Fruit fly (Drosophila melanogaster): ENCODE results near the gene jigr1.
A peak's percentile ranks its signal among the peaks of the same experiment; 100 is the strongest.

The jigr1 gene

dm6 chr3R:25661531-25662193, 24.0 kb downstream of the jigr1 start, which contains the start of gene RASSF8 (continued):
- TF ChIP-seq chn (GFP tag; optimal IDR thresholded peaks at IDR 0.05) (peak; percentile 38), CG6175 (GFP tag; IDR thresholded peaks at IDR 0.05) (no peak), Abd-B (GFP tag; optimal IDR thresholded peaks at IDR 0.05) (no peak), dmrt11E (tag; optimal IDR thresholded peaks at IDR 0.05) (no peak), CkIIα-i1 (GFP tag; IDR thresholded peaks at IDR 0.05) (no peak), pum (GFP tag; optimal IDR thresholded peaks at IDR 0.05) (no peak), oc (tag; optimal IDR thresholded peaks at IDR 0.05) (no peak), Atf3 (GFP tag; optimal IDR thresholded peaks at IDR 0.05) (no peak), CG14965 (GFP tag; optimal IDR thresholded peaks at IDR 0.05; ENCODE audit: borderline replicate concordance) (no peak), CG12219 (GFP tag; optimal IDR thresholded peaks at IDR 0.05) (no peak), lbe (GFP tag; optimal IDR thresholded peaks at IDR 0.05) (no peak), CG2202 (tag; optimal IDR thresholded peaks at IDR 0.05) (no peak), CG4820 (GFP tag; optimal IDR thresholded peaks at IDR 0.05) (peak; percentile 17), ftz-f1 (GFP tag; optimal IDR thresholded peaks at IDR 0.05) (no peak), CG31388 (GFP tag; optimal IDR thresholded peaks at IDR 0.05) (no peak), fd3F (GFP tag; optimal IDR thresholded peaks at IDR 0.05) (no peak), CG9437 (GFP tag; optimal IDR thresholded peaks at IDR 0.05) (no peak), CG1603 (tag; optimal IDR thresholded peaks at IDR 0.05) (peak; percentile 11), amos (GFP tag; IDR thresholded peaks at IDR 0.05; ENCODE audit: partially characterized antibody) (peak; percentile 73), dimm (GFP tag; IDR thresholded peaks at IDR 0.05) (no peak), GATAe (GFP tag; conservative IDR thresholded peaks at IDR 0.05) (no peak), sr (GFP tag; IDR thresholded peaks at IDR 0.05) (no peak), MESR4 (GFP tag; optimal IDR thresholded peaks at IDR 0.05) (peak; percentile 88), knrl (GFP tag; IDR thresholded peaks at IDR 0.05; ENCODE audit: partially characterized antibody) (peak; percentile 67), az2 (GFP tag; optimal IDR thresholded peaks at IDR 0.05) (no peak), dpn (GFP tag; optimal IDR thresholded peaks at IDR 0.05) (peak; percentile 8 to 45), CG13775 (GFP tag; optimal IDR thresholded peaks at IDR 0.05) (no peak), CG3281 (GFP tag; optimal IDR thresholded peaks at IDR 0.05) (no peak), CG7745 (tag; optimal IDR thresholded peaks at IDR 0.05) (no peak), CG18476 (GFP tag; optimal IDR thresholded peaks at IDR 0.05) (no peak), org-1 (GFP tag; optimal IDR thresholded peaks at IDR 0.05) (no peak), Eip74EF (GFP tag; optimal IDR thresholded peaks at IDR 0.05) (no peak), crp (GFP tag; optimal IDR thresholded peaks at IDR 0.05) (no peak), Lhr (GFP tag; optimal IDR thresholded peaks at IDR 0.05) (no peak), CG3995 (GFP tag; optimal IDR thresholded peaks at IDR 0.05) (peak; percentile 79), CG2120 (GFP tag; optimal IDR thresholded peaks at IDR 0.05) (peak; percentile 67), her (GFP tag; optimal IDR thresholded peaks at IDR 0.05) (peak; percentile 32), NC2β (GFP tag; optimal IDR thresholded peaks at IDR 0.05) (no peak), inv (GFP tag; IDR thresholded peaks at IDR 0.05; ENCODE audit: partially characterized antibody) (peak; percentile 54; the same call in 1 of the 2 replicates), Neu2 (GFP tag; optimal IDR thresholded peaks at IDR 0.05; ENCODE audit: borderline replicate concordance) (no peak), toy (GFP tag; IDR thresholded peaks at IDR 0.05) (no peak), MTF-1 (GFP tag; optimal IDR thresholded peaks at IDR 0.05; ENCODE audit: borderline replicate concordance) (no peak), schlank (tag; optimal IDR thresholded peaks at IDR 0.05) (no peak), CG9215 (GFP tag; IDR thresholded peaks at IDR 0.05) (no peak), CG12236 (GFP tag; optimal IDR thresholded peaks at IDR 0.05) (no peak), so (GFP tag; IDR thresholded peaks at IDR 0.05) (no peak), ranshi (GFP tag; IDR thresholded peaks at IDR 0.05) (no peak), Elba2 (GFP tag; optimal IDR thresholded peaks at IDR 0.05) (peak; percentile 20), Taf1 (GFP tag; IDR thresholded peaks at IDR 0.05) (no peak), ac (GFP tag; optimal IDR thresholded peaks at IDR 0.05) (no peak)
